Fruit fly (Drosophila melanogaster) whole organism, wandering third instar larva: Measurements from ENCODE around the gene Ccp84Af.

ENCODE experiments used
- Abd-B ChIP-seq: fragments of >200 bp; optimal IDR thresholded peaks from 2 replicates; lab custom pipeline; 2017; ENCODE audit warnings: missing biosample characterization, missing genetic modification characterization
- CG9705 ChIP-seq: fragments of 200-800 bp; sonication (Bioruptor generic); optimal IDR thresholded peaks from 2 replicates; lab custom pipeline; 2018; ENCODE audit warnings: missing biosample characterization, mild to moderate bottlenecking, missing genetic modification characterization
- Dfd ChIP-seq: fragments of >200 bp; optimal IDR thresholded peaks from 2 replicates; lab custom pipeline; 2017; ENCODE audit warnings: missing biosample characterization, missing genetic modification characterization
- Dif ChIP-seq: fragments of 200-275, 200-300 bp; sonication (Bioruptor generic); optimal IDR thresholded peaks from 2 replicates; lab custom pipeline; 2018; ENCODE audit warnings: missing biosample characterization, missing genetic modification characterization; ENCODE audit not compliant: partially characterized antibody
- GATAd ChIP-seq: sonication (Bioruptor generic); optimal IDR thresholded peaks from 2 replicates; lab custom pipeline; 2016; ENCODE audit warnings: missing biosample characterization, missing genetic modification characterization
- HLH106 ChIP-seq: fragments of 200-800 bp; optimal IDR thresholded peaks from 3 replicates; lab custom pipeline; 2019; ENCODE audit warnings: missing biosample characterization, mild to moderate bottlenecking, missing genetic modification characterization, moderate library complexity
- Hr78 ChIP-seq: fragments of >200 bp; optimal IDR thresholded peaks from 2 replicates; lab custom pipeline; 2017; ENCODE audit warnings: missing biosample characterization, missing genetic modification characterization
- Hr83 ChIP-seq: fragments of 200-300 bp; sonication (Bioruptor generic); optimal IDR thresholded peaks from 2 replicates; lab custom pipeline; 2016; ENCODE audit warnings: missing biosample characterization, mild to moderate bottlenecking, missing genetic modification characterization, moderate library complexity; ENCODE audit not compliant: poor library complexity, severe bottlenecking
- Jra ChIP-seq: sonication (Bioruptor generic); optimal IDR thresholded peaks from 2 replicates; lab custom pipeline; 2016; ENCODE audit warnings: missing biosample characterization, missing genetic modification characterization
- Myc ChIP-seq: fragments of >200 bp; optimal IDR thresholded peaks from 2 replicates; lab custom pipeline; 2017
- OdsH ChIP-seq: fragments of 200-800 bp; sonication (Bioruptor generic); optimal IDR thresholded peaks from 2 replicates; lab custom pipeline; 2016; ENCODE audit warnings: missing biosample characterization, mild to moderate bottlenecking, missing genetic modification characterization
- Rel ChIP-seq, 2 experiments: fragments of 200-800 bp; sonication (Bioruptor generic) in 1 of 2; optimal IDR thresholded peaks; 2 replicates in 1 of 2; 3 replicates in 1 of 2; lab custom pipeline; 2016 to 2019; ENCODE audit warnings: mild to moderate bottlenecking in 2 of 2, missing biosample characterization in 2 of 2, missing genetic modification characterization in 2 of 2, moderate library complexity in 1 of 2
- Sp1 ChIP-seq: fragments of 200-800 bp; sonication (Bioruptor generic); optimal IDR thresholded peaks from 3 replicates; lab custom pipeline; 2019; ENCODE audit warnings: missing biosample characterization, mild to moderate bottlenecking, missing genetic modification characterization, moderate library complexity
- Vsx2 ChIP-seq: fragments of 200-300, 225-300 bp; sonication (Bioruptor generic); optimal IDR thresholded peaks from 2 replicates; lab custom pipeline; 2018; ENCODE audit warnings: missing biosample characterization, missing genetic modification characterization; ENCODE audit not compliant: partially characterized antibody
- brk ChIP-seq: fragments of 200-800 bp; sonication (Bioruptor generic); optimal IDR thresholded peaks from 2 replicates; lab custom pipeline; 2016; ENCODE audit warnings: missing biosample characterization, mild to moderate bottlenecking, missing genetic modification characterization
- dl ChIP-seq, 2 experiments: fragments of 175-275, 200-275 bp in 1 of 2; fragments of 200-275 bp in 1 of 2; sonication (Bioruptor generic); optimal IDR thresholded peaks; lab custom pipeline; 2018; ENCODE audit warnings: mild to moderate bottlenecking in 2 of 2, missing biosample characterization in 2 of 2, missing genetic modification characterization in 2 of 2, moderate library complexity in 2 of 2; ENCODE audit not compliant: partially characterized antibody in 2 of 2, insufficient read depth in 1 of 2
- dsf ChIP-seq: sonication (Bioruptor generic); optimal IDR thresholded peaks from 2 replicates; lab custom pipeline; 2016; ENCODE audit warnings: missing biosample characterization, missing genetic modification characterization, borderline replicate concordance
- foxo ChIP-seq, 2 experiments: fragments of 200-800 bp; sonication (Bioruptor generic); optimal IDR thresholded peaks; 2 replicates in 1 of 2; 3 replicates in 1 of 2; lab custom pipeline; 2016 to 2017; ENCODE audit warnings: missing biosample characterization in 2 of 2, missing genetic modification characterization in 2 of 2
- fru ChIP-seq: fragments of 200-800 bp; sonication (Bioruptor generic); optimal IDR thresholded peaks from 3 replicates; lab custom pipeline; 2016; ENCODE audit warnings: missing biosample characterization, mild to moderate bottlenecking, missing genetic modification characterization
- jim ChIP-seq: fragments of 175-275, 200-325 bp; sonication (Bioruptor generic); optimal IDR thresholded peaks from 2 replicates; lab custom pipeline; 2016; ENCODE audit warnings: missing biosample characterization, mild to moderate bottlenecking, missing genetic modification characterization
- lola ChIP-seq: fragments of >200 bp; optimal IDR thresholded peaks from 2 replicates; lab custom pipeline; 2017; ENCODE audit warnings: missing biosample characterization, missing genetic modification characterization
- pan ChIP-seq: fragments of >200 bp; optimal IDR thresholded peaks from 2 replicates; lab custom pipeline; 2017
- psq ChIP-seq: fragments of 200-800 bp; sonication (Bioruptor generic); optimal IDR thresholded peaks from 3 replicates; lab custom pipeline; 2017; ENCODE audit warnings: missing biosample characterization, mild to moderate bottlenecking, missing genetic modification characterization, moderate library complexity
- rgr ChIP-seq: fragments of 200-800 bp; sonication (Bioruptor generic); optimal IDR thresholded peaks from 3 replicates; lab custom pipeline; 2016; ENCODE audit warnings: missing biosample characterization, mild to moderate bottlenecking, missing genetic modification characterization
- sage ChIP-seq: fragments of 200-800 bp; sonication (Bioruptor generic); optimal IDR thresholded peaks from 2 replicates; lab custom pipeline; 2016; ENCODE audit warnings: missing biosample characterization, mild to moderate bottlenecking, missing genetic modification characterization
- sv ChIP-seq: fragments of 200-800 bp; sonication (Bioruptor generic); optimal IDR thresholded peaks from 3 replicates; lab custom pipeline; 2016; ENCODE audit warnings: missing biosample characterization, missing genetic modification characterization
- tai ChIP-seq: sonication (Bioruptor generic); optimal IDR thresholded peaks from 2 replicates; lab custom pipeline; 2016; ENCODE audit warnings: missing biosample characterization, missing genetic modification characterization

Gene Ccp84Af

dm6 chr3R:6664371-6665116 lies 25.5 kb downstream of the Ccp84Af start:
- TF ChIP-seq foxo (GFP tag; optimal IDR thresholded peaks at IDR 0.05; lab: Kevin White, UChicago) (no peak), tai (GFP tag; lab: Kevin White, UChicago) (no peak), pan (lab: Kevin White, UChicago) (no peak), jim (no peak), HLH106 (tag; lab: Kevin White, UChicago) (no peak), Jra (GFP tag; lab: Kevin White, UChicago) (no peak), Hr83 (no peak), Vsx2 (no peak), Myc (lab: Kevin White, UChicago) (no peak), Abd-B (GFP tag; lab: Kevin White, UChicago) (no peak), OdsH (GFP tag; lab: Kevin White, UChicago) (no peak), dsf (no peak), fru (GFP tag; lab: Kevin White, UChicago) (no peak), sv (GFP tag; lab: Kevin White, UChicago) (no peak), CG9705 (GFP tag; lab: Kevin White, UChicago) (no peak), brk (no peak), sage (GFP tag; lab: Kevin White, UChicago) (no peak), Dif (GFP tag; lab: Kevin White, UChicago) (no peak)

- TF ChIP-seq Sp1 (GFP tag; lab: Kevin White, UChicago): no peak
- no peak for TF ChIP-seq Abd-B (GFP tag; lab: Kevin White, UChicago)
- TF ChIP-seq psq (GFP tag; lab: Kevin White, UChicago): no peak
- no peak for TF ChIP-seq HLH106 (tag; lab: Kevin White, UChicago)
- no peak for TF ChIP-seq rgr (GFP tag; lab: Kevin White, UChicago)
- TF ChIP-seq lola (GFP tag; lab: Kevin White, UChicago): no peak
- no peak for TF ChIP-seq Myc (lab: Kevin White, UChicago)
- no peak for TF ChIP-seq OdsH (GFP tag; lab: Kevin White, UChicago)
- TF ChIP-seq Jra (GFP tag; lab: Kevin White, UChicago): no peak
- TF ChIP-seq GATAd (GFP tag; lab: Kevin White, UChicago): no peak
- no peak for TF ChIP-seq Hr83
Measured at dm6 chr3R:6663289-6663666, 26.8 kb downstream of the Ccp84Af start.

- TF ChIP-seq Dfd: peak; percentile 98
- no peak for TF ChIP-seq foxo (GFP tag; optimal IDR thresholded peaks at IDR 0.05; lab: Kevin White, UChicago)
- TF ChIP-seq pan (lab: Kevin White, UChicago): no peak
Measured at dm6 chr3R:6662613-6663288, 27.3 kb downstream of the Ccp84Af start.

dm6 chr3R:6659941-6660340 lies 30.1 kb downstream of the Ccp84Af start, which contains the start of gene agt:
Gene agt (minus strand): TSS chr3R:6660100.
- TF ChIP-seq Myc (lab: Kevin White, UChicago): peak; percentile 74
- no peak for TF ChIP-seq brk
- TF ChIP-seq Hr78 (GFP tag; lab: Kevin White, UChicago): no peak
- TF ChIP-seq Rel (GFP tag; optimal IDR thresholded peaks at IDR 0.05; lab: Kevin White, UChicago): no peak
- peak; percentile 45 for TF ChIP-seq Rel (tag; optimal IDR thresholded peaks at IDR 0.05; lab: Kevin White, UChicago)
- TF ChIP-seq GATAd (GFP tag; lab: Kevin White, UChicago): no peak
- TF ChIP-seq sage (GFP tag; lab: Kevin White, UChicago): no peak
- no peak for TF ChIP-seq dl (GFP tag; optimal IDR thresholded peaks at IDR 0.05; lab: Kevin White, UChicago; ENCODE audit: insufficient read depth in 1 of 2, partially characterized antibody in 2 of 2)
